Worm (Caenorhabditis elegans) whole organism, late embryonic: Measurements from ENCODE around the gene pptr-2.

ENCODE experiments used
- C08G9.2 ChIP-seq: sonication (generic microtip); optimal IDR thresholded peaks from 2 replicates; lab custom pipeline; 2016; ENCODE audit warnings: mild to moderate bottlenecking, missing genetic modification characterization, moderate library complexity, missing compliant biosample characterization
- C38D4.7 ChIP-seq: fragments of 200-800 bp; sonication (Bioruptor generic); optimal IDR thresholded peaks from 2 replicates; lab custom pipeline; 2018; ENCODE audit warnings: mild to moderate bottlenecking, missing genetic modification characterization, moderate library complexity, missing compliant biosample characterization
- K09A11.1 ChIP-seq: sonication (generic microtip); optimal IDR thresholded peaks from 2 replicates; lab custom pipeline; 2017; ENCODE audit warnings: antibody characterized with exemption, mild to moderate bottlenecking, missing genetic modification characterization, missing compliant biosample characterization; ENCODE audit not compliant: insufficient read depth
- Y22D7AL.16 ChIP-seq: sonication (generic microtip); optimal IDR thresholded peaks from 2 replicates; lab custom pipeline; 2016; ENCODE audit warnings: missing genetic modification characterization, missing compliant biosample characterization
- ahr-1 ChIP-seq: sonication (generic microtip); optimal IDR thresholded peaks from 2 replicates; lab custom pipeline; 2016; ENCODE audit warnings: missing genetic modification characterization, missing compliant biosample characterization
- ceh-18 ChIP-seq: sonication (generic microtip); optimal IDR thresholded peaks from 2 replicates; lab custom pipeline; 2016; ENCODE audit warnings: missing genetic modification characterization, missing compliant biosample characterization
- ceh-19 ChIP-seq: fragments of 200-800 bp; sonication (Bioruptor generic); optimal IDR thresholded peaks from 2 replicates; lab custom pipeline; 2018; ENCODE audit warnings: mild to moderate bottlenecking, missing genetic modification characterization, missing compliant biosample characterization
- ceh-2 ChIP-seq: sonication (generic microtip); optimal IDR thresholded peaks from 2 replicates; lab custom pipeline; 2016; ENCODE audit warnings: missing genotype, missing genetic modification characterization, missing compliant biosample characterization
- ceh-30 ChIP-seq: fragments of 150-350 bp; optimal IDR thresholded peaks from 2 replicates; lab custom pipeline; 2014; ENCODE audit warnings: missing biosample characterization, missing genetic modification characterization
- ceh-31 ChIP-seq: sonication (generic microtip); optimal IDR thresholded peaks from 2 replicates; lab custom pipeline; 2016; ENCODE audit warnings: missing genetic modification characterization, missing compliant biosample characterization
- ceh-34 ChIP-seq: sonication (generic microtip); optimal IDR thresholded peaks from 2 replicates; lab custom pipeline; 2016; ENCODE audit warnings: mild to moderate bottlenecking, missing genetic modification characterization, missing compliant biosample characterization
- ceh-45 ChIP-seq: fragments of 200-800 bp; sonication (Bioruptor generic); IDR thresholded peaks from 2 replicates; pipeline ENCODE4 v1.3.6; 2022; ENCODE audit warnings: missing genetic modification reagents, missing genetic modification characterization, missing compliant biosample characterization
- ceh-48 ChIP-seq: sonication (generic microtip); optimal IDR thresholded peaks from 2 replicates; lab custom pipeline; 2016; ENCODE audit warnings: missing genetic modification characterization, inconsistent platforms, missing compliant biosample characterization
- ceh-6 ChIP-seq: fragments of 200-800 bp; sonication (Bioruptor generic); optimal IDR thresholded peaks from 2 replicates; lab custom pipeline; 2018; ENCODE audit warnings: mild to moderate bottlenecking, missing genetic modification characterization, missing compliant biosample characterization
- ceh-9 ChIP-seq: sonication (generic microtip); optimal IDR thresholded peaks from 2 replicates; lab custom pipeline; 2016; ENCODE audit warnings: mild to moderate bottlenecking, missing genetic modification characterization, inconsistent platforms, missing compliant biosample characterization
- che-1 ChIP-seq: sonication (generic microtip); optimal IDR thresholded peaks from 2 replicates; lab custom pipeline; 2016; ENCODE audit warnings: mild to moderate bottlenecking, missing genetic modification characterization, missing compliant biosample characterization
- dmd-4 ChIP-seq: sonication (generic microtip); optimal IDR thresholded peaks from 2 replicates; lab custom pipeline; 2016; ENCODE audit warnings: borderline replicate concordance, missing genetic modification characterization, missing compliant biosample characterization
- dve-1 ChIP-seq: sonication (generic microtip); optimal IDR thresholded peaks from 2 replicates; lab custom pipeline; 2017; ENCODE audit warnings: antibody characterized with exemption, mild to moderate bottlenecking, missing genetic modification characterization, missing compliant biosample characterization
- ets-4 ChIP-seq: sonication (generic microtip); optimal IDR thresholded peaks from 2 replicates; lab custom pipeline; 2016; ENCODE audit warnings: missing genetic modification characterization, missing compliant biosample characterization
- eyg-1 ChIP-seq: sonication (generic microtip); optimal IDR thresholded peaks from 2 replicates; lab custom pipeline; 2016; ENCODE audit warnings: missing genotype, missing genetic modification characterization, missing compliant biosample characterization
- fkh-10 ChIP-seq: fragments of 150-350 bp; optimal IDR thresholded peaks from 2 replicates; lab custom pipeline; 2014; ENCODE audit warnings: missing biosample characterization, missing genetic modification reagents, missing genetic modification characterization
- fkh-6 ChIP-seq: sonication (generic microtip); optimal IDR thresholded peaks from 2 replicates; lab custom pipeline; 2016; ENCODE audit warnings: missing genetic modification characterization, missing compliant biosample characterization
- gmeb-2 ChIP-seq: sonication (generic microtip); optimal IDR thresholded peaks from 2 replicates; lab custom pipeline; 2016; ENCODE audit warnings: missing genetic modification characterization, inconsistent platforms, missing compliant biosample characterization
- hlh-13 ChIP-seq: fragments of 200-800 bp; sonication (Bioruptor generic); optimal IDR thresholded peaks from 2 replicates; lab custom pipeline; 2018; ENCODE audit warnings: mild to moderate bottlenecking, missing genetic modification characterization, missing compliant biosample characterization
- hlh-15 ChIP-seq: sonication (generic microtip); optimal IDR thresholded peaks from 2 replicates; lab custom pipeline; 2016; ENCODE audit warnings: missing genetic modification characterization, missing compliant biosample characterization
- hlh-6 ChIP-seq: sonication (generic microtip); optimal IDR thresholded peaks from 2 replicates; lab custom pipeline; 2016; ENCODE audit warnings: missing genotype, missing genetic modification characterization, missing compliant biosample characterization
- hlh-8 ChIP-seq: sonication (generic microtip); optimal IDR thresholded peaks from 2 replicates; lab custom pipeline; 2016; ENCODE audit warnings: missing genotype, missing genetic modification characterization, missing compliant biosample characterization
- lim-6 ChIP-seq: sonication (generic microtip); optimal IDR thresholded peaks from 2 replicates; lab custom pipeline; 2016; ENCODE audit warnings: missing genetic modification characterization, missing compliant biosample characterization
- lin-11 ChIP-seq: fragments of 200-800 bp; sonication (Bioruptor generic); optimal IDR thresholded peaks from 2 replicates; lab custom pipeline; 2018; ENCODE audit warnings: mild to moderate bottlenecking, missing genetic modification characterization, missing compliant biosample characterization
- madf-2 ChIP-seq: sonication (generic microtip); optimal IDR thresholded peaks from 2 replicates; lab custom pipeline; 2017; ENCODE audit warnings: missing genetic modification characterization, missing compliant biosample characterization
- nfya-1 ChIP-seq: sonication (generic microtip); optimal IDR thresholded peaks from 2 replicates; lab custom pipeline; 2017; ENCODE audit warnings: missing genetic modification characterization, mild to moderate bottlenecking, missing compliant biosample characterization, antibody characterized with exemption, moderate library complexity
- nhr-232 ChIP-seq: sonication (generic microtip); optimal IDR thresholded peaks from 2 replicates; lab custom pipeline; 2016; ENCODE audit warnings: missing genetic modification characterization, missing compliant biosample characterization
- npax-4 ChIP-seq: sonication (generic microtip); optimal IDR thresholded peaks from 2 replicates; lab custom pipeline; 2016; ENCODE audit warnings: missing genetic modification characterization, missing compliant biosample characterization
- odd-2 ChIP-seq: sonication (generic microtip); optimal IDR thresholded peaks from 2 replicates; lab custom pipeline; 2017; ENCODE audit warnings: antibody characterized with exemption, mild to moderate bottlenecking, missing genetic modification characterization, missing compliant biosample characterization
- pag-3 ChIP-seq: sonication (generic microtip); optimal IDR thresholded peaks from 2 replicates; lab custom pipeline; 2016; ENCODE audit warnings: missing compliant biosample characterization, missing genetic modification characterization, borderline replicate concordance
- pat-9 ChIP-seq: fragments of 200-800 bp; sonication (Bioruptor generic); optimal IDR thresholded peaks from 2 replicates; lab custom pipeline; 2018; ENCODE audit warnings: mild to moderate bottlenecking, missing genetic modification characterization, moderate library complexity, missing compliant biosample characterization
- pax-1 ChIP-seq: fragments of 150-350 bp; optimal IDR thresholded peaks from 2 replicates; lab custom pipeline; 2014; ENCODE audit warnings: missing biosample characterization, missing genetic modification characterization
- pha-4 ChIP-seq: fragments of 150-350 bp; optimal IDR thresholded peaks from 2 replicates; lab custom pipeline; 2018; ENCODE audit warnings: missing biosample characterization, missing genetic modification reagents, missing genetic modification characterization
- ref-2 ChIP-seq: sonication (generic microtip); optimal IDR thresholded peaks from 2 replicates; lab custom pipeline; 2016; ENCODE audit warnings: missing genetic modification characterization, missing compliant biosample characterization
- rnt-1 ChIP-seq: sonication (generic microtip); optimal IDR thresholded peaks from 2 replicates; lab custom pipeline; 2016; ENCODE audit warnings: missing genetic modification characterization, missing compliant biosample characterization
- sox-2 ChIP-seq: fragments of 200-800 bp; sonication (Bioruptor generic); IDR thresholded peaks from 2 replicates; pipeline ENCODE4 v1.3.6; 2022; ENCODE audit warnings: missing genetic modification reagents, missing genetic modification characterization, missing compliant biosample characterization
- sox-4 ChIP-seq: sonication (generic microtip); optimal IDR thresholded peaks from 2 replicates; lab custom pipeline; 2017; ENCODE audit warnings: mild to moderate bottlenecking, missing genetic modification characterization, inconsistent platforms, missing compliant biosample characterization
- syd-9 ChIP-seq: sonication (generic microtip); optimal IDR thresholded peaks from 2 replicates; lab custom pipeline; 2016; ENCODE audit warnings: mild to moderate bottlenecking, missing genetic modification characterization, moderate library complexity, missing compliant biosample characterization
- tbx-2 ChIP-seq: sonication (generic microtip); optimal IDR thresholded peaks from 2 replicates; lab custom pipeline; 2016; ENCODE audit warnings: missing genetic modification characterization, missing compliant biosample characterization
- tbx-7 ChIP-seq: sonication (generic microtip); optimal IDR thresholded peaks from 2 replicates; lab custom pipeline; 2016; ENCODE audit warnings: missing genotype, missing genetic modification characterization, missing compliant biosample characterization
- unc-55 ChIP-seq: sonication (generic microtip); optimal IDR thresholded peaks from 2 replicates; lab custom pipeline; 2017; ENCODE audit warnings: missing biosample characterization, missing genetic modification reagents, missing genetic modification characterization
- zip-5 ChIP-seq: sonication (generic microtip); optimal IDR thresholded peaks from 2 replicates; lab custom pipeline; 2016; ENCODE audit warnings: missing genetic modification characterization, missing compliant biosample characterization
- ztf-16 ChIP-seq: sonication (generic microtip); optimal IDR thresholded peaks from 2 replicates; lab custom pipeline; 2017; ENCODE audit warnings: missing genetic modification characterization, missing compliant biosample characterization

Gene pptr-2

ce11 chrV:11082964-11083363 is 48.2 kb upstream of the pptr-2 start:
- TF ChIP-seq gmeb-2 (no peak), sox-2 (GFP tag; lab: Robert Waterston, UW) (no peak)

DNA sequence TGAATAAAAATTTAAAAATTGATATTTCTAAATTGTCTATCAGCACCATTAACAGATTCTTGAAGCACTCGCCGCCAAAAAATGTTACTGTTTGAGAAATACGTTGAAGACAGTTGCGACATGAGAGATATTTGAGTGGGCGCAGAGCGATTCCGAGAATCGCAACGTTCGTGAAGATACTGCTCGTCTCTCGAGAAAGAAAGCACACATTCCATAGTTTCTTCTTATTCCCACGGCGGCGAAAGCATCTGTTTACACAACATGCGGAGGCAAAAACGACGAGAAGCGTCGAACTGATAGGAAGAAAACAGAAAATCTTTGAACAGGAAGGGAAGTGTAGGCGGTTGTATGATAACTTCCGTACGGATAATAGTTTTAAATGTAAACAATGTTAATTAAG is 47.7 kb upstream of the pptr-2 start:
- TF ChIP-seq ceh-18, result peak; percentile 94
- peak; percentile 45 for TF ChIP-seq hlh-8
- TF ChIP-seq ceh-9 (tag; lab: Kevin White, UChicago), result no peak
- TF ChIP-seq nfya-1 (tag; lab: Kevin White, UChicago), result peak; percentile 61
- TF ChIP-seq ceh-30 (tag; lab: Kevin White, UChicago), result no peak
- TF ChIP-seq dve-1 (tag; lab: Kevin White, UChicago), result no peak
- no peak for TF ChIP-seq npax-4
- no peak for TF ChIP-seq hlh-13 (GFP tag; lab: Kevin White, UChicago)
- TF ChIP-seq ceh-19 (GFP tag; lab: Kevin White, UChicago), result no peak
- peak; percentile 54 for TF ChIP-seq ceh-34 (tag; lab: Kevin White, UChicago)
- no peak for TF ChIP-seq ets-4 (tag; lab: Kevin White, UChicago)
- TF ChIP-seq ceh-48 (tag; lab: Kevin White, UChicago), result no peak
- peak; percentile 76 for TF ChIP-seq rnt-1 (tag; lab: Kevin White, UChicago)
- TF ChIP-seq pag-3 (tag; lab: Kevin White, UChicago), result no peak
- TF ChIP-seq odd-2 (tag; lab: Kevin White, UChicago), result no peak
- TF ChIP-seq lin-11 (tag; lab: Kevin White, UChicago), result no peak
- TF ChIP-seq syd-9 (tag; lab: Kevin White, UChicago), result no peak
- TF ChIP-seq ahr-1 (tag; lab: Kevin White, UChicago), result no peak
- no peak for TF ChIP-seq eyg-1 (tag; lab: Kevin White, UChicago)
- no peak for TF ChIP-seq ztf-16 (tag; lab: Kevin White, UChicago)
- no peak for TF ChIP-seq C08G9.2 (tag; lab: Kevin White, UChicago)
- TF ChIP-seq pax-1 (tag; lab: Kevin White, UChicago), result no peak
- TF ChIP-seq ceh-2 (tag; lab: Kevin White, UChicago), result no peak
- no peak for TF ChIP-seq lim-6
- TF ChIP-seq che-1 (tag; lab: Kevin White, UChicago), result no peak
- TF ChIP-seq sox-4 (tag; lab: Kevin White, UChicago), result no peak
- no peak for TF ChIP-seq K09A11.1 (tag; lab: Kevin White, UChicago)
- no peak for TF ChIP-seq madf-2
- no peak for TF ChIP-seq Y22D7AL.16
- no peak for TF ChIP-seq zip-5 (tag; lab: Kevin White, UChicago)
- no peak for TF ChIP-seq fkh-10 (GFP tag; lab: Kevin White, UChicago)
- TF ChIP-seq pha-4 (tag; lab: Kevin White, UChicago), result no peak
- TF ChIP-seq tbx-2, result peak; percentile 67
- TF ChIP-seq ref-2 (tag; lab: Kevin White, UChicago), result no peak
- peak; percentile 7 for TF ChIP-seq dmd-4
- no peak for TF ChIP-seq C38D4.7 (GFP tag; lab: Kevin White, UChicago)
- no peak for TF ChIP-seq nhr-232 (tag; lab: Kevin White, UChicago)
- TF ChIP-seq ceh-31, result peak; percentile 16
- no peak for TF ChIP-seq tbx-7 (tag; lab: Kevin White, UChicago)
- no peak for TF ChIP-seq hlh-15 (tag; lab: Kevin White, UChicago)
- no peak for TF ChIP-seq ceh-45
- TF ChIP-seq pat-9, result peak; percentile 5
- no peak for TF ChIP-seq ceh-6 (GFP tag; lab: Kevin White, UChicago)
- no peak for TF ChIP-seq fkh-6
- TF ChIP-seq hlh-6 (tag; lab: Kevin White, UChicago), result no peak
- TF ChIP-seq unc-55 (GFP tag; lab: Kevin White, UChicago), result no peak
